Worm (Caenorhabditis elegans) whole organism, early embryonic: Measurements from ENCODE around the gene pmp-1.

Source experiments
- B0310.2 ChIP-seq: sonication (generic microtip); optimal IDR thresholded peaks from 2 replicates; lab custom pipeline; 2016; ENCODE audit warnings: mild to moderate bottlenecking, missing genetic modification characterization, missing compliant biosample characterization
- F13C5.2 ChIP-seq: sonication (generic microtip); optimal IDR thresholded peaks from 2 replicates; lab custom pipeline; 2017; ENCODE audit warnings: mild to moderate bottlenecking, missing genetic modification characterization, inconsistent platforms, missing compliant biosample characterization
- aly-1 ChIP-seq: sonication (generic microtip); optimal IDR thresholded peaks from 2 replicates; lab custom pipeline; 2016; ENCODE audit warnings: missing genetic modification characterization, missing compliant biosample characterization
- ama-1 ChIP-seq: fragments of 150-350 bp; optimal IDR thresholded peaks from 2 replicates; lab custom pipeline; 2014
- ceh-13 ChIP-seq: fragments of 200-800 bp; sonication (Bioruptor generic); optimal IDR thresholded peaks from 2 replicates; lab custom pipeline; 2018; ENCODE audit warnings: mild to moderate bottlenecking, missing genetic modification characterization, missing compliant biosample characterization
- ceh-36 ChIP-seq: sonication (generic microtip); optimal IDR thresholded peaks from 2 replicates; lab custom pipeline; 2016; ENCODE audit warnings: missing genetic modification characterization, inconsistent platforms, missing compliant biosample characterization
- ets-7 ChIP-seq: sonication (generic microtip); optimal IDR thresholded peaks from 2 replicates; lab custom pipeline; 2016; ENCODE audit warnings: missing genotype, missing genetic modification characterization, missing compliant biosample characterization
- flt-1 ChIP-seq: fragments of 200-800 bp; sonication (Bioruptor generic); IDR thresholded peaks from 2 replicates; pipeline ENCODE4 v1.3.6; 2022; ENCODE audit warnings: missing genetic modification characterization, missing compliant biosample characterization
- hmbx-1 ChIP-seq: sonication (generic microtip); optimal IDR thresholded peaks from 2 replicates; lab custom pipeline; 2016; ENCODE audit warnings: mild to moderate bottlenecking, missing genetic modification characterization, missing compliant biosample characterization
- hmg-4 ChIP-seq: fragments of 200-800 bp; sonication (Bioruptor generic); optimal IDR thresholded peaks from 2 replicates; lab custom pipeline; 2018; ENCODE audit warnings: mild to moderate bottlenecking, missing genetic modification characterization, missing compliant biosample characterization
- hnd-1 ChIP-seq: sonication (generic microtip); optimal IDR thresholded peaks from 2 replicates; lab custom pipeline; 2016; ENCODE audit warnings: missing genetic modification characterization, missing compliant biosample characterization
- pes-1 ChIP-seq: fragments of 200-800 bp; sonication (Bioruptor generic); IDR thresholded peaks from 2 replicates; pipeline ENCODE4 v1.3.6; 2022; ENCODE audit warnings: missing genetic modification reagents, missing genetic modification characterization, missing compliant biosample characterization
- scrt-1 ChIP-seq: fragments of 200-800 bp; sonication (Bioruptor generic); IDR thresholded peaks from 2 replicates; pipeline ENCODE4 v1.3.6; 2022; ENCODE audit warnings: missing genetic modification characterization, missing compliant biosample characterization
- sea-1 ChIP-seq: fragments of 200-800 bp; sonication (Bioruptor generic); conservative IDR thresholded peaks from 2 replicates; pipeline ENCODE4 v1.3.6; 2022; ENCODE audit warnings: missing genetic modification characterization, missing compliant biosample characterization
- tbx-11 ChIP-seq: fragments of 200-800 bp; sonication (Bioruptor generic); IDR thresholded peaks from 2 replicates; pipeline ENCODE4 v1.3.6; 2022; ENCODE audit warnings: missing genetic modification characterization, missing compliant biosample characterization
- tbx-37 ChIP-seq: fragments of 200-800 bp; sonication (Bioruptor generic); conservative IDR thresholded peaks from 2 replicates; pipeline ENCODE4 v1.3.6; 2022; ENCODE audit warnings: missing genetic modification reagents, missing genetic modification characterization, missing compliant biosample characterization
- tra-4 ChIP-seq: sonication (generic microtip); optimal IDR thresholded peaks from 2 replicates; lab custom pipeline; 2017; ENCODE audit warnings: missing genetic modification characterization, missing compliant biosample characterization

The pmp-1 gene

ce11 chrII:6851938-6852337, 31.6 kb downstream of the pmp-1 start, which contains the start of gene C04A2.15:
Gene C04A2.15, plus strand, starts transcription at chrII:6852236.
- TF ChIP-seq B0310.2: no peak
- no peak for TF ChIP-seq pes-1 (GFP tag; lab: Robert Waterston, UW)
- TF ChIP-seq tbx-11 (GFP tag; lab: Robert Waterston, UW): no peak
- no peak for TF ChIP-seq aly-1 (tag; lab: Kevin White, UChicago)
- no peak for TF ChIP-seq hmbx-1 (tag; lab: Kevin White, UChicago)
- TF ChIP-seq scrt-1: no peak
- TF ChIP-seq hnd-1 (tag; lab: Kevin White, UChicago): no peak
- no peak for TF ChIP-seq sea-1 (GFP tag; lab: Robert Waterston, UW)
- no peak for TF ChIP-seq tbx-37
- no peak for TF ChIP-seq ets-7 (tag; lab: Kevin White, UChicago)
- TF ChIP-seq tra-4: no peak
- TF ChIP-seq flt-1 (GFP tag; lab: Robert Waterston, UW): no peak
- TF ChIP-seq F13C5.2 (tag; lab: Kevin White, UChicago): no peak
- TF ChIP-seq ceh-13: no peak
- TF ChIP-seq ama-1 (lab: Kevin White, UChicago): no peak
- TF ChIP-seq hmg-4 (GFP tag; lab: Kevin White, UChicago): no peak

- no peak for TF ChIP-seq ceh-13
- TF ChIP-seq flt-1 (GFP tag; lab: Robert Waterston, UW): no peak
- no peak for TF ChIP-seq ceh-36 (tag; lab: Kevin White, UChicago)
Observed at ce11 chrII:6849308-6849707, 34.2 kb downstream of the pmp-1 start.

ce11 chrII:6847917-6848379, 35.6 kb downstream of the pmp-1 start, which contains the start of gene tbc-6:
Gene tbc-6, plus strand, starts transcription at chrII:6848124.
- no peak for TF ChIP-seq ceh-13
- peak; percentile 51 for TF ChIP-seq ama-1 (lab: Kevin White, UChicago)

ce11 chrII:6846723-6847122, 36.8 kb downstream of the pmp-1 start:
- TF ChIP-seq ceh-36 (tag; lab: Kevin White, UChicago) (peak; percentile 1), tbx-37 (no peak), sea-1 (GFP tag; lab: Robert Waterston, UW) (0 out of 2 replicates have a peak, but pooled peaks have one; percentile 26)

- TF ChIP-seq scrt-1 (0 out of 2 replicates have a peak, but pooled peaks have one; percentile 8), tra-4 (no peak)
Observed at ce11 chrII:6845006-6845459, 38.5 kb downstream of the pmp-1 start.

- TF ChIP-seq ets-7 (tag; lab: Kevin White, UChicago): peak; percentile 71
- no peak for TF ChIP-seq F13C5.2 (tag; lab: Kevin White, UChicago)
- TF ChIP-seq scrt-1: no peak
- no peak for TF ChIP-seq hmbx-1 (tag; lab: Kevin White, UChicago)
- no peak for TF ChIP-seq B0310.2
- no peak for TF ChIP-seq tbx-11 (GFP tag; lab: Robert Waterston, UW)
- no peak for TF ChIP-seq tbx-37
- no peak for TF ChIP-seq sea-1 (GFP tag; lab: Robert Waterston, UW)
- no peak for TF ChIP-seq flt-1 (GFP tag; lab: Robert Waterston, UW)
- TF ChIP-seq pes-1 (GFP tag; lab: Robert Waterston, UW): no peak
- no peak for TF ChIP-seq ceh-13
- peak; percentile 89 for TF ChIP-seq ceh-36 (tag; lab: Kevin White, UChicago)
Observed at ce11 chrII:6844227-6845005, 39.1 kb downstream of the pmp-1 start.

- TF ChIP-seq hmg-4 (GFP tag; lab: Kevin White, UChicago) (no peak), B0310.2 (peak; percentile 17), pes-1 (GFP tag; lab: Robert Waterston, UW) (peak; percentile 56; the same call in 1 of the 2 replicates)
Observed at ce11 chrII:6843680-6844079, 39.9 kb downstream of the pmp-1 start.

- peak; percentile 30 for TF ChIP-seq ama-1 (lab: Kevin White, UChicago)
- TF ChIP-seq scrt-1: no peak
- no peak for TF ChIP-seq hmg-4 (GFP tag; lab: Kevin White, UChicago)
Observed at ce11 chrII:6843211-6843610, 40.3 kb downstream of the pmp-1 start.

- TF ChIP-seq scrt-1: no peak
- TF ChIP-seq ceh-13: no peak
- peak; percentile 14 for TF ChIP-seq hmg-4 (GFP tag; lab: Kevin White, UChicago)
- no peak for TF ChIP-seq tra-4
Observed at ce11 chrII:6842651-6843118, 40.9 kb downstream of the pmp-1 start.
